Worm (Caenorhabditis elegans) whole organism, early embryonic: ENCODE measurements around the gene hmg-1.1.

Source experiments
- F13C5.2 ChIP-seq: sonication (generic microtip); optimal IDR thresholded peaks from 2 replicates; lab custom pipeline; 2017; ENCODE audit warnings: mild to moderate bottlenecking, missing genetic modification characterization, inconsistent platforms, missing compliant biosample characterization
- ama-1 ChIP-seq: fragments of 150-350 bp; optimal IDR thresholded peaks from 2 replicates; lab custom pipeline; 2014
- ceh-36 ChIP-seq: sonication (generic microtip); optimal IDR thresholded peaks from 2 replicates; lab custom pipeline; 2016; ENCODE audit warnings: missing genetic modification characterization, inconsistent platforms, missing compliant biosample characterization
- ets-7 ChIP-seq: sonication (generic microtip); optimal IDR thresholded peaks from 2 replicates; lab custom pipeline; 2016; ENCODE audit warnings: missing genotype, missing genetic modification characterization, missing compliant biosample characterization
- hmbx-1 ChIP-seq: sonication (generic microtip); optimal IDR thresholded peaks from 2 replicates; lab custom pipeline; 2016; ENCODE audit warnings: mild to moderate bottlenecking, missing genetic modification characterization, missing compliant biosample characterization
- hmg-4 ChIP-seq: fragments of 200-800 bp; sonication (Bioruptor generic); optimal IDR thresholded peaks from 2 replicates; lab custom pipeline; 2018; ENCODE audit warnings: mild to moderate bottlenecking, missing genetic modification characterization, missing compliant biosample characterization
- tbx-37 ChIP-seq: fragments of 200-800 bp; sonication (Bioruptor generic); conservative IDR thresholded peaks from 2 replicates; pipeline ENCODE4 v1.3.6; 2022; ENCODE audit warnings: missing genetic modification reagents, missing genetic modification characterization, missing compliant biosample characterization
- tra-4 ChIP-seq: sonication (generic microtip); optimal IDR thresholded peaks from 2 replicates; lab custom pipeline; 2017; ENCODE audit warnings: missing genetic modification characterization, missing compliant biosample characterization

- TF ChIP-seq ama-1 (no peak), tra-4 (tag; lab: Kevin White, UChicago) (no peak), tbx-37 (GFP tag; lab: Robert Waterston, UW) (no peak), ceh-36 (tag; lab: Kevin White, UChicago) (no peak), hmbx-1 (tag; lab: Kevin White, UChicago) (no peak), hmg-4 (GFP tag; lab: Kevin White, UChicago) (no peak), F13C5.2 (tag; lab: Kevin White, UChicago) (no peak), ets-7 (tag; lab: Kevin White, UChicago) (no peak)
Observed at ce11 chrII:14242259-14242658, 8.2 kb upstream of the hmg-1.1 start.
